Worm (Caenorhabditis elegans) whole organism, young adult: ENCODE data around the gene praf-3.

Source experiments
- B0336.3 ChIP-seq: fragments of 200-800 bp; sonication (Bioruptor generic); IDR thresholded peaks from 2 replicates; pipeline ENCODE4 v1.3.6; 2022; ENCODE audit warnings: missing genetic modification characterization, missing compliant biosample characterization
- C17E4.6 ChIP-seq: fragments of 200-800 bp; sonication (Bioruptor generic); IDR thresholded peaks from 2 replicates; pipeline ENCODE4 v1.3.6; 2022; ENCODE audit warnings: missing genetic modification reagents, missing genetic modification characterization, missing compliant biosample characterization
- F10E7.11 ChIP-seq: sonication (generic microtip); optimal IDR thresholded peaks from 2 replicates; lab custom pipeline; 2017; ENCODE audit warnings: mild to moderate bottlenecking, missing genetic modification characterization, moderate library complexity, missing compliant biosample characterization
- F39B2.1 ChIP-seq: fragments of 200-800 bp; sonication (Bioruptor generic); IDR thresholded peaks from 2 replicates; pipeline ENCODE4 v1.3.6; 2022; ENCODE audit warnings: missing genetic modification reagents, missing genetic modification characterization, missing compliant biosample characterization
- F49E8.2 ChIP-seq: sonication (generic microtip); optimal IDR thresholded peaks from 3 replicates; lab custom pipeline; 2017; ENCODE audit warnings: missing genetic modification characterization, mild to moderate bottlenecking, missing compliant biosample characterization, antibody characterized with exemption, moderate library complexity; ENCODE audit not compliant: insufficient read depth
- K12H6.12 ChIP-seq: fragments of 200-800 bp; sonication (Bioruptor generic); optimal IDR thresholded peaks from 2 replicates; lab custom pipeline; 2018; ENCODE audit warnings: mild to moderate bottlenecking, missing genetic modification characterization, missing compliant biosample characterization
- Y67H2A.10 ChIP-seq: fragments of 200-800 bp; sonication (Bioruptor generic); conservative IDR thresholded peaks from 2 replicates; pipeline ENCODE4 v1.3.6; 2022; ENCODE audit warnings: missing genetic modification reagents, missing genetic modification characterization, missing compliant biosample characterization
- Y95B8A.8 ChIP-seq: fragments of 200-800 bp; sonication (Bioruptor generic); IDR thresholded peaks from 2 replicates; pipeline ENCODE4 v1.3.6; 2022; ENCODE audit warnings: missing genetic modification reagents, missing genetic modification characterization, missing compliant biosample characterization
- akir-1 ChIP-seq: fragments of 200-800 bp; sonication (Bioruptor generic); optimal IDR thresholded peaks from 2 replicates; lab custom pipeline; 2018; ENCODE audit warnings: mild to moderate bottlenecking, missing genetic modification characterization, moderate library complexity, missing compliant biosample characterization
- ama-1 ChIP-seq, 3 experiments: fragments of 150-350 bp in 1 of 3; sonication (generic microtip) in 2 of 3; optimal IDR thresholded peaks; 2 replicates each; lab custom pipeline; 2014 to 2018; ENCODE audit warnings: missing biosample characterization in 2 of 3, missing genetic modification characterization in 2 of 3, missing genetic modification reagents in 2 of 3
- aptf-3 ChIP-seq: fragments of 200-800 bp; sonication (Bioruptor generic); IDR thresholded peaks from 2 replicates; pipeline ENCODE4 v1.3.6; 2022; ENCODE audit warnings: missing genetic modification characterization, missing compliant biosample characterization
- attf-5 ChIP-seq: fragments of 200-800 bp; sonication (Bioruptor generic); optimal IDR thresholded peaks from 2 replicates; lab custom pipeline; 2018; ENCODE audit warnings: mild to moderate bottlenecking, missing genetic modification characterization, missing compliant biosample characterization
- bed-1 ChIP-seq: fragments of 200-800 bp; sonication (Bioruptor generic); IDR thresholded peaks from 2 replicates; pipeline ENCODE4 v1.3.6; 2022; ENCODE audit warnings: missing genetic modification reagents, missing genetic modification characterization, missing compliant biosample characterization
- bed-2 ChIP-seq: fragments of 200-800 bp; sonication (Bioruptor generic); IDR thresholded peaks from 2 replicates; pipeline ENCODE4 v1.3.6; 2022; ENCODE audit warnings: missing genetic modification reagents, missing genetic modification characterization, missing compliant biosample characterization
- ccch-3 ChIP-seq: fragments of 200-800 bp; sonication (Bioruptor generic); optimal IDR thresholded peaks from 2 replicates; lab custom pipeline; 2018; ENCODE audit warnings: mild to moderate bottlenecking, missing genetic modification characterization, missing compliant biosample characterization
- cebp-1 ChIP-seq, 2 experiments: fragments of 200-800 bp in 1 of 2; sonication (Bioruptor generic) in 1 of 2; sonication (generic microtip) in 1 of 2; IDR thresholded peaks in 1 of 2; optimal IDR thresholded peaks in 1 of 2; 2 replicates each; pipeline versions ENCODE4 v1.3.6 to Lab custom; 2017 to 2022; ENCODE audit warnings: missing compliant biosample characterization in 2 of 2, missing genetic modification characterization in 2 of 2, mild to moderate bottlenecking in 1 of 2, missing genetic modification reagents in 1 of 2, moderate library complexity in 1 of 2
- ceh-100 ChIP-seq: fragments of 200-800 bp; sonication (Bioruptor generic); IDR thresholded peaks from 2 replicates; pipeline ENCODE4 v1.3.6; 2022; ENCODE audit warnings: missing genetic modification reagents, missing genetic modification characterization, missing compliant biosample characterization
- dox-1 ChIP-seq: fragments of 200-800 bp; sonication (Bioruptor generic); IDR thresholded peaks from 2 replicates; pipeline ENCODE4 v1.3.6; 2022; ENCODE audit warnings: missing genetic modification reagents, missing genetic modification characterization, missing compliant biosample characterization
- egl-18 ChIP-seq: fragments of 200-800 bp; sonication (Bioruptor generic); IDR thresholded peaks from 2 replicates; pipeline ENCODE4 v1.3.6; 2022; ENCODE audit warnings: missing genetic modification reagents, missing genetic modification characterization, missing compliant biosample characterization
- egl-44 ChIP-seq: fragments of 200-800 bp; sonication (Bioruptor generic); IDR thresholded peaks from 2 replicates; pipeline ENCODE4 v1.3.6; 2022; ENCODE audit warnings: missing genetic modification reagents, missing genetic modification characterization, missing compliant biosample characterization
- ekl-4 ChIP-seq: fragments of 200-800 bp; sonication (Bioruptor generic); IDR thresholded peaks from 2 replicates; pipeline ENCODE4 v1.3.6; 2022; ENCODE audit warnings: missing genetic modification reagents, missing genetic modification characterization, missing compliant biosample characterization
- gei-17 ChIP-seq: fragments of 200-800 bp; sonication (Bioruptor generic); optimal IDR thresholded peaks from 2 replicates; lab custom pipeline; 2018; ENCODE audit warnings: mild to moderate bottlenecking, missing genetic modification characterization, missing compliant biosample characterization
- hsf-1 ChIP-seq: fragments of 200-800 bp; sonication (Bioruptor generic); IDR thresholded peaks from 2 replicates; pipeline ENCODE4 v1.3.6; 2022; ENCODE audit warnings: missing genetic modification reagents, missing genetic modification characterization, missing compliant biosample characterization
- lag-1 ChIP-seq: fragments of 200-800 bp; sonication (Bioruptor generic); IDR thresholded peaks from 2 replicates; pipeline ENCODE4 v1.3.6; 2022; ENCODE audit warnings: missing genetic modification reagents, missing genetic modification characterization, missing compliant biosample characterization
- let-607 ChIP-seq, 2 experiments: fragments of 200-800 bp in 1 of 2; sonication (Bioruptor generic) in 1 of 2; sonication (generic microtip) in 1 of 2; optimal IDR thresholded peaks; 2 replicates each; lab custom pipeline; 2016 to 2018; ENCODE audit warnings: mild to moderate bottlenecking in 2 of 2, missing compliant biosample characterization in 2 of 2, missing genetic modification characterization in 2 of 2, moderate library complexity in 2 of 2, missing genotype in 1 of 2
- lir-1 ChIP-seq: fragments of 200-800 bp; sonication (Bioruptor generic); conservative IDR thresholded peaks from 2 replicates; pipeline ENCODE4 v1.3.6; 2022; ENCODE audit warnings: missing genetic modification reagents, missing genetic modification characterization, missing compliant biosample characterization
- madf-10 ChIP-seq: sonication (generic microtip); optimal IDR thresholded peaks from 2 replicates; lab custom pipeline; 2016; ENCODE audit warnings: mild to moderate bottlenecking, missing genetic modification characterization, missing compliant biosample characterization
- madf-3 ChIP-seq: fragments of 200-800 bp; sonication (Bioruptor generic); IDR thresholded peaks from 2 replicates; pipeline ENCODE4 v1.3.6; 2022; ENCODE audit warnings: missing genetic modification reagents, missing genetic modification characterization, missing compliant biosample characterization
- mes-4 ChIP-seq: sonication (generic microtip); optimal IDR thresholded peaks from 2 replicates; lab custom pipeline; 2016; ENCODE audit warnings: missing genotype, missing genetic modification characterization, missing compliant biosample characterization
- nhr-120 ChIP-seq: fragments of 200-800 bp; sonication (Bioruptor generic); IDR thresholded peaks from 2 replicates; pipeline ENCODE4 v1.3.6; 2022; ENCODE audit warnings: missing genetic modification characterization, missing compliant biosample characterization
- nhr-80 ChIP-seq: sonication (generic microtip); optimal IDR thresholded peaks from 2 replicates; lab custom pipeline; 2016; ENCODE audit warnings: missing genetic modification characterization, missing compliant biosample characterization
- rec-8 ChIP-seq, 2 experiments: sonication (generic microtip); optimal IDR thresholded peaks; 2 replicates each; lab custom pipeline; 2016; ENCODE audit warnings: mild to moderate bottlenecking in 2 of 2, missing genetic modification characterization in 2 of 2, missing genetic modification reagents in 2 of 2, missing genotype in 2 of 2, missing biosample characterization in 1 of 2, missing compliant biosample characterization in 1 of 2, moderate library complexity in 1 of 2
- sdz-38 ChIP-seq: sonication (generic microtip); optimal IDR thresholded peaks from 2 replicates; lab custom pipeline; 2016; ENCODE audit warnings: missing genotype, missing genetic modification characterization, missing compliant biosample characterization
- sea-2 ChIP-seq: fragments of 200-800 bp; sonication (Bioruptor generic); IDR thresholded peaks from 2 replicates; pipeline ENCODE4 v1.3.6; 2022; ENCODE audit warnings: missing genetic modification characterization, missing compliant biosample characterization
- snpc-1.3 ChIP-seq: sonication (generic microtip); optimal IDR thresholded peaks from 2 replicates; lab custom pipeline; 2017; ENCODE audit warnings: missing genetic modification characterization, mild to moderate bottlenecking, missing compliant biosample characterization, antibody characterized with exemption, moderate library complexity, missing genotype, missing genetic modification reagents; ENCODE audit not compliant: insufficient read depth
- somi-1 ChIP-seq: fragments of 200-800 bp; sonication (Bioruptor generic); optimal IDR thresholded peaks from 2 replicates; lab custom pipeline; 2018; ENCODE audit warnings: mild to moderate bottlenecking, missing genetic modification characterization, missing compliant biosample characterization
- tbp1 ChIP-seq: fragments of 200-800 bp; sonication (Bioruptor generic); optimal IDR thresholded peaks from 2 replicates; lab custom pipeline; 2018; ENCODE audit warnings: mild to moderate bottlenecking, missing genetic modification characterization, missing compliant biosample characterization
- unc-130 ChIP-seq: sonication (generic microtip); optimal IDR thresholded peaks from 2 replicates; lab custom pipeline; 2016; ENCODE audit warnings: missing genetic modification reagents, missing genetic modification characterization, missing compliant biosample characterization
- zfh-2 ChIP-seq: fragments of 200-800 bp; sonication (Bioruptor generic); conservative IDR thresholded peaks from 2 replicates; pipeline ENCODE4 v1.3.6; 2022; ENCODE audit warnings: missing genetic modification reagents, missing genetic modification characterization, missing compliant biosample characterization
- zim-3 ChIP-seq: sonication (generic microtip); optimal IDR thresholded peaks from 2 replicates; lab custom pipeline; 2017; ENCODE audit warnings: mild to moderate bottlenecking, missing genetic modification characterization, moderate library complexity, missing compliant biosample characterization
- ztf-18 ChIP-seq: sonication (generic microtip); optimal IDR thresholded peaks from 2 replicates; lab custom pipeline; 2016; ENCODE audit warnings: missing genotype, mild to moderate bottlenecking, missing genetic modification characterization, missing compliant biosample characterization
- ztf-28 ChIP-seq: fragments of 200-800 bp; sonication (Bioruptor generic); IDR thresholded peaks from 2 replicates; pipeline ENCODE4 v1.3.6; 2022; ENCODE audit warnings: missing genetic modification reagents, missing genetic modification characterization, missing compliant biosample characterization

Gene praf-3

ce11 chrIV:8375381-8375780 is 4.4 kb upstream of the praf-3 start (continued):
- peak; percentile 73 for TF ChIP-seq mes-4 (tag; lab: Kevin White, UChicago)
- TF ChIP-seq hsf-1 (GFP tag; lab: Robert Waterston, UW) = no peak
- TF ChIP-seq nhr-80 (tag; lab: Kevin White, UChicago) = peak; percentile 60

- TF ChIP-seq F39B2.1 (GFP tag; lab: Robert Waterston, UW) (no peak), cebp-1 (GFP tag; IDR thresholded peaks at IDR 0.05; lab: Robert Waterston, UW) (no peak; the same call in 1 of the 2 replicates), cebp-1 (tag; optimal IDR thresholded peaks at IDR 0.05; lab: Kevin White, UChicago) (peak; percentile 68), nhr-80 (tag; lab: Kevin White, UChicago) (peak; percentile 26)
- TF ChIP-seq, all 124 proteins: peak for 2
These were observed 2.9 kb upstream of the praf-3 start for ce11 chrIV:8376923-8377322.

- no peak for TF ChIP-seq ccch-3 (GFP tag; lab: Kevin White, UChicago)
- TF ChIP-seq lag-1 (GFP tag; lab: Robert Waterston, UW) = no peak
- no peak for TF ChIP-seq zfh-2 (GFP tag; lab: Robert Waterston, UW)
- TF ChIP-seq ekl-4 (GFP tag; lab: Robert Waterston, UW) = peak; percentile 92
- no peak for TF ChIP-seq sdz-38 (tag; lab: Kevin White, UChicago)
- TF ChIP-seq aptf-3 = peak; percentile 94
- no peak for TF ChIP-seq somi-1
- TF ChIP-seq F10E7.11 (tag; lab: Kevin White, UChicago) = peak; percentile 85
- peak; percentile 53 for TF ChIP-seq gei-17 (GFP tag; lab: Kevin White, UChicago)
- TF ChIP-seq ama-1 (optimal IDR thresholded peaks at IDR 0.05; lab: Kevin White, UChicago) = peak; percentile 74
- TF ChIP-seq ama-1 (GFP tag; optimal IDR thresholded peaks at IDR 0.05; lab: Kevin White, UChicago) = peak; percentile 76 to 95
- TF ChIP-seq hsf-1 (GFP tag; lab: Robert Waterston, UW) = peak; percentile 91
- TF ChIP-seq unc-130 (GFP tag; lab: Kevin White, UChicago) = peak; percentile 89
- TF ChIP-seq ztf-28 = no peak
- TF ChIP-seq zim-3 (tag; lab: Kevin White, UChicago) = peak; percentile 64
- no peak for TF ChIP-seq bed-2 (GFP tag; lab: Robert Waterston, UW)
- TF ChIP-seq sea-2 (GFP tag; lab: Robert Waterston, UW) = no peak
- TF ChIP-seq egl-18 (GFP tag; lab: Robert Waterston, UW) = peak; percentile 51; the same call in 1 of the 2 replicates
- peak; percentile 72 for TF ChIP-seq tbp1 (GFP tag; lab: Kevin White, UChicago)
- no peak for TF ChIP-seq lir-1 (GFP tag; lab: Robert Waterston, UW)
- 0 out of 2 replicates have a peak, but pooled peaks have one; percentile 55 for TF ChIP-seq nhr-120
- TF ChIP-seq K12H6.12 (tag; lab: Kevin White, UChicago) = peak; percentile 46
- TF ChIP-seq snpc-1.3 = peak; percentile 89
- peak; percentile 91 for TF ChIP-seq madf-3 (GFP tag; lab: Robert Waterston, UW)
- TF ChIP-seq rec-8 (tag; optimal IDR thresholded peaks at IDR 0.05; lab: Kevin White, UChicago) = no peak
- TF ChIP-seq attf-5 (GFP tag; lab: Kevin White, UChicago) = peak; percentile 67
- peak; percentile 29 for TF ChIP-seq mes-4 (tag; lab: Kevin White, UChicago)
- peak; percentile 74 for TF ChIP-seq ceh-100 (GFP tag; lab: Robert Waterston, UW)
- peak; percentile 57 for TF ChIP-seq ztf-18 (tag; lab: Kevin White, UChicago)
- TF ChIP-seq C17E4.6 = peak; percentile 76
- TF ChIP-seq bed-1 (GFP tag; lab: Robert Waterston, UW) = peak; percentile 92
- TF ChIP-seq F49E8.2 (tag; lab: Kevin White, UChicago) = peak; percentile 95
- TF ChIP-seq let-607 (tag; optimal IDR thresholded peaks at IDR 0.05; lab: Kevin White, UChicago) = peak in 1 of 2 experiments; percentile 47
- peak; percentile 64; the same call in 1 of the 2 replicates for TF ChIP-seq Y95B8A.8 (GFP tag; lab: Robert Waterston, UW)
- peak; percentile 70 for TF ChIP-seq dox-1 (GFP tag; lab: Robert Waterston, UW)
- TF ChIP-seq akir-1 = no peak
- TF ChIP-seq Y67H2A.10 (GFP tag; lab: Robert Waterston, UW) = no peak
- TF ChIP-seq B0336.3 = peak; percentile 96
- TF ChIP-seq madf-10 (tag; lab: Kevin White, UChicago) = no peak
- no peak for TF ChIP-seq nhr-80 (tag; lab: Kevin White, UChicago)
- no peak; the same call in none of the 2 replicates for TF ChIP-seq egl-44 (GFP tag; lab: Robert Waterston, UW)
These were observed 2.3 kb upstream of the praf-3 start, which contains the start of gene D2096.7 for ce11 chrIV:8377501-8377900. Gene D2096.7, minus strand, starts transcription at chrIV:8377630.
